Fruit fly (Drosophila melanogaster) whole organism, embryonic: Measurements from ENCODE around the gene Gale.

Source experiments
- Awh ChIP-seq: fragments of 200-800 bp; sonication (Bioruptor generic); IDR thresholded peaks from 2 replicates; pipeline ENCODE4, ENCODE4 v1.3.6; 2022; ENCODE audit warnings: missing biosample characterization, missing genetic modification characterization
- CG10462 ChIP-seq: fragments of 200-800 bp; sonication (Bioruptor generic); optimal IDR thresholded peaks from 2 replicates; lab custom pipeline; 2016; ENCODE audit warnings: missing biosample characterization, missing genetic modification characterization
- CG11560 ChIP-seq: fragments of 200-800 bp; sonication (Bioruptor generic); IDR thresholded peaks from 3 replicates; pipeline ENCODE4 v1.3.6; 2022; ENCODE audit warnings: missing biosample characterization, missing genetic modification characterization
- CG11723 ChIP-seq: fragments of 200-800 bp; sonication (Bioruptor generic); optimal IDR thresholded peaks from 2 replicates; lab custom pipeline; 2017; ENCODE audit warnings: missing biosample characterization, mild to moderate bottlenecking, missing genetic modification characterization
- CG12299 ChIP-seq: fragments of 200-800 bp; sonication (Bioruptor generic); optimal IDR thresholded peaks from 2 replicates; lab custom pipeline; 2018; ENCODE audit warnings: missing biosample characterization, mild to moderate bottlenecking, missing genetic modification characterization
- CG12942 ChIP-seq: fragments of 200-800 bp; sonication (Bioruptor generic); optimal IDR thresholded peaks from 3 replicates; lab custom pipeline; 2016; ENCODE audit warnings: missing biosample characterization, missing genetic modification characterization
- CG13296 ChIP-seq: fragments of 200-800 bp; sonication (Bioruptor generic); optimal IDR thresholded peaks from 3 replicates; lab custom pipeline; 2018; ENCODE audit warnings: missing biosample characterization, mild to moderate bottlenecking, missing genetic modification characterization
- CG13624 ChIP-seq: fragments of 200-800 bp; sonication (Bioruptor generic); optimal IDR thresholded peaks from 2 replicates; lab custom pipeline; 2016; ENCODE audit warnings: missing biosample characterization, missing genetic modification characterization
- CG14014 ChIP-seq: fragments of 200-800 bp; sonication (Bioruptor generic); IDR thresholded peaks from 2 replicates; pipeline ENCODE4 v1.3.6; 2022; ENCODE audit warnings: missing biosample characterization, missing genetic modification characterization
- CG14710 ChIP-seq: fragments of 200-800 bp; sonication (Bioruptor generic); optimal IDR thresholded peaks from 3 replicates; lab custom pipeline; 2019; ENCODE audit warnings: missing biosample characterization, mild to moderate bottlenecking, missing genetic modification characterization, moderate library complexity
- CG15514 ChIP-seq: fragments of 200-800 bp; sonication (Bioruptor generic); optimal IDR thresholded peaks from 3 replicates; lab custom pipeline; 2017; ENCODE audit warnings: missing biosample characterization, missing genetic modification characterization, mild to moderate bottlenecking, moderate library complexity, missing genetic modification reagents
- CG17359 ChIP-seq: fragments of 200-800 bp; sonication (Bioruptor generic); optimal IDR thresholded peaks from 3 replicates; lab custom pipeline; 2018; ENCODE audit warnings: missing biosample characterization, mild to moderate bottlenecking, missing genetic modification characterization, moderate library complexity
- CG2199 ChIP-seq: fragments of 200-800 bp; sonication (Bioruptor generic); IDR thresholded peaks from 3 replicates; pipeline ENCODE4 v1.3.6; 2022; ENCODE audit warnings: missing biosample characterization, missing genetic modification characterization
- CG2875 ChIP-seq: fragments of 200-800 bp; sonication (Bioruptor generic); optimal IDR thresholded peaks from 2 replicates; lab custom pipeline; 2017; ENCODE audit warnings: missing biosample characterization, mild to moderate bottlenecking, missing genetic modification characterization, missing genetic modification reagents
- CG2889 ChIP-seq: fragments of 200-800 bp; sonication (Bioruptor generic); IDR thresholded peaks from 3 replicates; pipeline ENCODE4 v1.3.6; 2022; ENCODE audit warnings: missing biosample characterization, missing genetic modification characterization
- CG31441 ChIP-seq: fragments of 200-800 bp; sonication (Bioruptor generic); IDR thresholded peaks from 2 replicates; pipeline ENCODE4 v1.3.6; 2022; ENCODE audit warnings: missing biosample characterization, missing genetic modification characterization
- CG32532 ChIP-seq: fragments of 200-800 bp; sonication (Bioruptor generic); IDR thresholded peaks from 2 replicates; pipeline ENCODE4 v1.3.6; 2022; ENCODE audit warnings: missing biosample characterization, missing genetic modification characterization
- CG34224 ChIP-seq: fragments of 200-800 bp; sonication (Bioruptor generic); IDR thresholded peaks from 3 replicates; pipeline ENCODE4 v1.3.6; 2022; ENCODE audit warnings: missing biosample characterization, missing genetic modification characterization; ENCODE audit not compliant: partially characterized antibody
- CG34376 ChIP-seq: fragments of 200-800 bp; sonication (Bioruptor generic); optimal IDR thresholded peaks from 2 replicates; lab custom pipeline; 2018; ENCODE audit warnings: missing biosample characterization, mild to moderate bottlenecking, missing genetic modification characterization
- CG4854 ChIP-seq: fragments of 200-800 bp; sonication (Bioruptor generic); optimal IDR thresholded peaks from 2 replicates; lab custom pipeline; 2016; ENCODE audit warnings: missing biosample characterization, missing genetic modification characterization, inconsistent platforms
- CG6791 ChIP-seq: fragments of 200-800 bp; sonication (Bioruptor generic); IDR thresholded peaks from 3 replicates; pipeline ENCODE4 v1.3.6; 2022; ENCODE audit warnings: missing biosample characterization, missing genetic modification characterization; ENCODE audit not compliant: partially characterized antibody
- CG8089 ChIP-seq: fragments of 200-800 bp; sonication (Bioruptor generic); optimal IDR thresholded peaks from 3 replicates; lab custom pipeline; 2016; ENCODE audit warnings: missing biosample characterization, missing genetic modification characterization
- CG8478 ChIP-seq: fragments of >200 bp; optimal IDR thresholded peaks from 2 replicates; lab custom pipeline; 2018
- CkIIα-i1 ChIP-seq: fragments of 200-800 bp; sonication (Bioruptor generic); IDR thresholded peaks from 2 replicates; pipeline ENCODE4 v1.3.6; 2022; ENCODE audit warnings: missing biosample characterization, missing genetic modification characterization
- ERR ChIP-seq: fragments of 200-800 bp; sonication (Bioruptor generic); optimal IDR thresholded peaks from 2 replicates; lab custom pipeline; 2016; ENCODE audit warnings: missing biosample characterization, missing genetic modification characterization
- GATAe ChIP-seq: fragments of 200-800 bp; sonication (Bioruptor generic); conservative IDR thresholded peaks from 2 replicates; pipeline ENCODE4 v1.3.6; 2022; ENCODE audit warnings: missing biosample characterization, missing genetic modification characterization
- HLH4C ChIP-seq: fragments of 200-800 bp; sonication (Bioruptor generic); IDR thresholded peaks from 3 replicates; pipeline ENCODE4 v1.3.6; 2022; ENCODE audit warnings: missing biosample characterization, missing genetic modification characterization; ENCODE audit not compliant: partially characterized antibody
- Hr3 ChIP-seq: fragments of 200-800 bp; sonication (Bioruptor generic); optimal IDR thresholded peaks from 3 replicates; lab custom pipeline; 2016; ENCODE audit warnings: missing biosample characterization, missing genetic modification characterization
- Hr39 ChIP-seq: fragments of >200 bp; optimal IDR thresholded peaks from 2 replicates; lab custom pipeline; 2017
- Hr78 ChIP-seq, 2 experiments: fragments of 200-800 bp in 1 of 2; fragments of >200 bp in 1 of 2; sonication (Bioruptor generic) in 1 of 2; optimal IDR thresholded peaks; 2 replicates each; lab custom pipeline; 2017 to 2019; ENCODE audit warnings: missing biosample characterization in 2 of 2, missing genetic modification characterization in 2 of 2, mild to moderate bottlenecking in 1 of 2, moderate library complexity in 1 of 2
- MESR4 ChIP-seq: fragments of 200-800 bp; sonication (Bioruptor generic); optimal IDR thresholded peaks from 2 replicates; lab custom pipeline; 2018; ENCODE audit warnings: missing biosample characterization, mild to moderate bottlenecking, missing genetic modification characterization, moderate library complexity
- Myb ChIP-seq: fragments of 200-800 bp; sonication (Bioruptor generic); optimal IDR thresholded peaks from 2 replicates; lab custom pipeline; 2016; ENCODE audit warnings: missing biosample characterization, missing genetic modification characterization
- Oaz ChIP-seq: fragments of 200-800 bp; sonication (Bioruptor generic); IDR thresholded peaks from 2 replicates; pipeline ENCODE4 v1.3.6; 2022; ENCODE audit warnings: missing biosample characterization, missing genetic modification characterization
- PHDP ChIP-seq: fragments of 200-800 bp; sonication (Bioruptor generic); optimal IDR thresholded peaks from 3 replicates; lab custom pipeline; 2018; ENCODE audit warnings: missing biosample characterization, mild to moderate bottlenecking, missing genetic modification characterization, moderate library complexity
- Pdp1 ChIP-seq, 2 experiments: fragments of 200-800 bp; sonication (Bioruptor generic); optimal IDR thresholded peaks; 3 replicates each; lab custom pipeline; 2016; ENCODE audit warnings: missing biosample characterization in 2 of 2, missing genetic modification characterization in 2 of 2, mild to moderate bottlenecking in 1 of 2, moderate library complexity in 1 of 2
- Poxn ChIP-seq: fragments of 200-800 bp; sonication (Bioruptor generic); IDR thresholded peaks from 2 replicates; pipeline ENCODE4 v1.3.6; 2022; ENCODE audit warnings: missing biosample characterization, missing genetic modification characterization
- Xbp1 ChIP-seq: fragments of 200-800 bp; sonication (Bioruptor generic); optimal IDR thresholded peaks from 3 replicates; lab custom pipeline; 2016; ENCODE audit warnings: missing biosample characterization, mild to moderate bottlenecking, missing genetic modification characterization
- ash1 ChIP-seq: fragments of 200-800 bp; sonication (Bioruptor generic); optimal IDR thresholded peaks from 2 replicates; lab custom pipeline; 2018; ENCODE audit warnings: missing biosample characterization, mild to moderate bottlenecking, missing genetic modification characterization
- cas ChIP-seq: fragments of 200-800 bp; sonication (Bioruptor generic); IDR thresholded peaks from 2 replicates; pipeline ENCODE4 v1.3.6; 2022; ENCODE audit warnings: missing biosample characterization, missing genetic modification characterization
- crol ChIP-seq: fragments of 200-800 bp; sonication (Bioruptor generic); IDR thresholded peaks from 2 replicates; pipeline ENCODE4 v1.3.6; 2022; ENCODE audit warnings: missing biosample characterization, missing genetic modification characterization
- danr ChIP-seq: fragments of 200-800 bp; sonication (Bioruptor generic); IDR thresholded peaks from 2 replicates; pipeline ENCODE4 v1.3.6; 2022; ENCODE audit warnings: missing biosample characterization, missing genetic modification characterization
- ewg ChIP-seq: fragments of 200-800 bp; sonication (Bioruptor generic); optimal IDR thresholded peaks from 3 replicates; lab custom pipeline; 2017; ENCODE audit warnings: mild to moderate bottlenecking, missing biosample characterization, missing genetic modification reagents, missing genetic modification characterization
- fd3F ChIP-seq: fragments of 200-800 bp; sonication (Bioruptor generic); optimal IDR thresholded peaks from 2 replicates; lab custom pipeline; 2018; ENCODE audit warnings: missing biosample characterization, mild to moderate bottlenecking, missing genetic modification characterization, moderate library complexity
- gem ChIP-seq: fragments of 200-800 bp; sonication (Bioruptor generic); optimal IDR thresholded peaks from 2 replicates; lab custom pipeline; 2019; ENCODE audit warnings: missing biosample characterization, mild to moderate bottlenecking, missing genetic modification characterization, moderate library complexity
- kah ChIP-seq: fragments of 200-800 bp; sonication (Bioruptor generic); optimal IDR thresholded peaks from 2 replicates; lab custom pipeline; 2018; ENCODE audit warnings: missing biosample characterization, mild to moderate bottlenecking, missing genetic modification characterization
- pnt ChIP-seq: fragments of 200-800 bp; sonication (Bioruptor generic); optimal IDR thresholded peaks from 3 replicates; lab custom pipeline; 2016; ENCODE audit warnings: missing biosample characterization, missing genetic modification characterization
- rib ChIP-seq: fragments of 200-800 bp; sonication (Bioruptor generic); IDR thresholded peaks from 2 replicates; pipeline ENCODE4 v1.3.6; 2022; ENCODE audit warnings: missing biosample characterization, missing genetic modification characterization
- sna ChIP-seq: fragments of 200-800 bp; sonication (Bioruptor generic); IDR thresholded peaks from 2 replicates; pipeline ENCODE4 v1.3.6; 2022; ENCODE audit warnings: missing biosample characterization, missing genetic modification characterization; ENCODE audit not compliant: partially characterized antibody
- sug ChIP-seq: fragments of 200-800 bp; optimal IDR thresholded peaks from 2 replicates; lab custom pipeline; 2019; ENCODE audit warnings: missing biosample characterization, mild to moderate bottlenecking, missing genetic modification characterization, moderate library complexity
- trh ChIP-seq: fragments of 200-800 bp; sonication (Bioruptor generic); optimal IDR thresholded peaks from 2 replicates; lab custom pipeline; 2016; ENCODE audit warnings: missing biosample characterization, missing genetic modification characterization

The Gale gene

dm6 chr3L:616482-617148 lies 31.7 kb upstream of the Gale start (continued):
- TF ChIP-seq CG13624 (GFP tag; lab: Kevin White, UChicago) = peak; percentile 79
- TF ChIP-seq CG31441 = no peak
- no peak for TF ChIP-seq ERR (GFP tag; lab: Kevin White, UChicago)
- no peak for TF ChIP-seq kah (GFP tag; lab: Kevin White, UChicago)
- no peak for TF ChIP-seq pnt
- TF ChIP-seq CG15514 (GFP tag; lab: Kevin White, UChicago) = no peak
- no peak for TF ChIP-seq Myb (GFP tag; lab: Kevin White, UChicago)
- peak; percentile 61 for TF ChIP-seq GATAe (GFP tag; lab: Robert Waterston, UW)
- TF ChIP-seq CG11723 (GFP tag; lab: Kevin White, UChicago) = no peak
- TF ChIP-seq CG14014 (GFP tag; lab: Robert Waterston, UW) = no peak
- TF ChIP-seq cas (GFP tag; lab: Robert Waterston, UW) = no peak
- TF ChIP-seq CG6791 = no peak
- peak; percentile 38; the same call in 1 of the 2 replicates for TF ChIP-seq sna
- TF ChIP-seq CG32532 (GFP tag; lab: Robert Waterston, UW) = peak; percentile 49; the same call in 1 of the 2 replicates
- TF ChIP-seq CG4854 (GFP tag; lab: Kevin White, UChicago) = no peak
- TF ChIP-seq CG10462 = no peak
- no peak for TF ChIP-seq CG11560
- peak; percentile 9 for TF ChIP-seq CG12299 (tag; lab: Kevin White, UChicago)
- no peak for TF ChIP-seq Oaz (GFP tag; lab: Robert Waterston, UW)
- peak in 1 of 2 experiments; percentile 80 for TF ChIP-seq Hr78 (GFP tag; optimal IDR thresholded peaks at IDR 0.05; lab: Kevin White, UChicago)
- TF ChIP-seq CG34224 = 0 out of 3 replicates have a peak, but pooled peaks have one; percentile 35
- no peak for TF ChIP-seq Poxn (GFP tag; lab: Robert Waterston, UW)
- no peak for TF ChIP-seq MESR4 (GFP tag; lab: Kevin White, UChicago)
- no peak for TF ChIP-seq danr (GFP tag; lab: Robert Waterston, UW)
- TF ChIP-seq CG34376 (GFP tag; lab: Kevin White, UChicago) = peak; percentile 87
- no peak for TF ChIP-seq CG17359 (tag; lab: Kevin White, UChicago)
- no peak for TF ChIP-seq PHDP (tag; lab: Kevin White, UChicago)
- TF ChIP-seq ash1 (GFP tag; lab: Kevin White, UChicago) = peak; percentile 62
- 0 out of 3 replicates have a peak, but pooled peaks have one; percentile 23 for TF ChIP-seq CG2199 (GFP tag; lab: Robert Waterston, UW)
- TF ChIP-seq crol (GFP tag; lab: Robert Waterston, UW) = peak; percentile 96
- TF ChIP-seq Hr39 (lab: Kevin White, UChicago) = no peak
- TF ChIP-seq gem (tag; lab: Kevin White, UChicago) = no peak
- peak; percentile 84; the same call in 1 of the 2 replicates for TF ChIP-seq rib (GFP tag; lab: Robert Waterston, UW)
- no peak for TF ChIP-seq CG14710 (tag; lab: Kevin White, UChicago)
- TF ChIP-seq sug (tag; lab: Kevin White, UChicago) = peak; percentile 74
- no peak; the same call in 2 of the 3 replicates for TF ChIP-seq HLH4C
- TF ChIP-seq Hr3 = no peak
- TF ChIP-seq Pdp1 (GFP tag; optimal IDR thresholded peaks at IDR 0.05; lab: Kevin White, UChicago) = peak in 1 of 2 experiments; percentile 11
- no peak for TF ChIP-seq CG2889 (GFP tag; lab: Robert Waterston, UW)
- no peak for TF ChIP-seq Xbp1 (GFP tag; lab: Kevin White, UChicago)
- TF ChIP-seq Awh (GFP tag; lab: Robert Waterston, UW) = no peak
- no peak for TF ChIP-seq CkIIα-i1 (GFP tag; lab: Robert Waterston, UW)
- TF ChIP-seq CG8089 = no peak
- no peak for TF ChIP-seq CG12942
- TF ChIP-seq fd3F = no peak
- no peak for TF ChIP-seq CG13296
- TF ChIP-seq CG2875 (GFP tag; lab: Kevin White, UChicago) = no peak
- TF ChIP-seq trh = no peak
- TF ChIP-seq ewg (GFP tag; lab: Kevin White, UChicago) = peak; percentile 12
- TF ChIP-seq CG8478 (lab: Kevin White, UChicago) = peak; percentile 79
